Worm (Caenorhabditis elegans): Measurements from ENCODE around the gene clec-138.
A peak's percentile ranks its signal among the peaks of the same experiment; 100 is the strongest.

The clec-138 gene

ce11 chrII:4579375-4579774 lies 40.2 kb downstream of the clec-138 start:
- TF ChIP-seq unc-42 (tag; optimal IDR thresholded peaks at IDR 0.05) (peak; percentile 62), unc-55 (GFP tag; optimal IDR thresholded peaks at IDR 0.05) (peak; percentile 37), unc-3 (GFP tag; conservative IDR thresholded peaks at IDR 0.05) (peak; percentile 63), unc-3 (tag; optimal IDR thresholded peaks at IDR 0.05) (no peak), ceh-24 (tag; optimal IDR thresholded peaks at IDR 0.05) (no peak)

ce11 chrII:4577391-4577790 lies 42.2 kb downstream of the clec-138 start:
- no peak for TF ChIP-seq pqm-1 (tag; optimal IDR thresholded peaks at IDR 0.05)
- no peak for TF ChIP-seq T23F11.4 (GFP tag; optimal IDR thresholded peaks at IDR 0.05)
- TF ChIP-seq eyg-1 (tag; optimal IDR thresholded peaks at IDR 0.05): no peak
- TF ChIP-seq tbx-2 (tag; optimal IDR thresholded peaks at IDR 0.05): peak; percentile 30

- TF ChIP-seq lin-11 (tag; optimal IDR thresholded peaks at IDR 0.05) (no peak), unc-55 (GFP tag; optimal IDR thresholded peaks at IDR 0.05) (peak; percentile 76)
These were observed 44.0 kb downstream of the clec-138 start for ce11 chrII:4575579-4575978.

- TF ChIP-seq unc-42 (tag; optimal IDR thresholded peaks at IDR 0.05) (peak; percentile 96), syd-9 (tag; optimal IDR thresholded peaks at IDR 0.05) (no peak)
These were observed 44.9 kb downstream of the clec-138 start for ce11 chrII:4574658-4575057.

ce11 chrII:4573084-4573483 lies 46.5 kb downstream of the clec-138 start:
- TF ChIP-seq zip-5 (tag; optimal IDR thresholded peaks at IDR 0.05) (no peak), ceh-34 (tag; optimal IDR thresholded peaks at IDR 0.05) (peak; percentile 64)

ce11 chrII:4572579-4572978 lies 47.0 kb downstream of the clec-138 start:
- TF ChIP-seq hlh-6 (tag; optimal IDR thresholded peaks at IDR 0.05) (no peak), pha-4 (tag; optimal IDR thresholded peaks at IDR 0.05) (no peak), npax-4 (tag; optimal IDR thresholded peaks at IDR 0.05) (no peak)

- TF ChIP-seq eyg-1 (tag; optimal IDR thresholded peaks at IDR 0.05) (no peak), pat-9 (tag; optimal IDR thresholded peaks at IDR 0.05) (no peak), K09A11.1 (tag; optimal IDR thresholded peaks at IDR 0.05; ENCODE audit: insufficient read depth) (no peak), C38D4.7 (GFP tag; optimal IDR thresholded peaks at IDR 0.05) (no peak), nfya-1 (tag; optimal IDR thresholded peaks at IDR 0.05) (no peak), ceh-6 (GFP tag; optimal IDR thresholded peaks at IDR 0.05) (no peak), ceh-19 (GFP tag; optimal IDR thresholded peaks at IDR 0.05) (no peak), pha-2 (tag; optimal IDR thresholded peaks at IDR 0.05) (no peak), sox-4 (tag; optimal IDR thresholded peaks at IDR 0.05) (no peak), ztf-16 (tag; optimal IDR thresholded peaks at IDR 0.05) (no peak), unc-3 (GFP tag; conservative IDR thresholded peaks at IDR 0.05) (no peak), unc-3 (tag; optimal IDR thresholded peaks at IDR 0.05) (no peak), C08G9.2 (tag; optimal IDR thresholded peaks at IDR 0.05) (no peak), tbx-2 (tag; optimal IDR thresholded peaks at IDR 0.05) (no peak), tbx-7 (tag; optimal IDR thresholded peaks at IDR 0.05) (no peak), dve-1 (tag; optimal IDR thresholded peaks at IDR 0.05) (no peak)
These were observed 47.7 kb downstream of the clec-138 start, which contains the start of gene vab-1 for ce11 chrII:4571868-4572267. Gene vab-1, plus strand, starts transcription at chrII:4572000.

ce11 chrII:4571112-4571511 lies 48.5 kb downstream of the clec-138 start:
- peak; percentile 1 for TF ChIP-seq ref-2 (tag; optimal IDR thresholded peaks at IDR 0.05)
- TF ChIP-seq ztf-16 (tag; optimal IDR thresholded peaks at IDR 0.05): no peak
- no peak for TF ChIP-seq pha-4 (tag; optimal IDR thresholded peaks at IDR 0.05)
- peak; percentile 38 for TF ChIP-seq ceh-31 (tag; optimal IDR thresholded peaks at IDR 0.05)
- TF ChIP-seq sox-2 (GFP tag; IDR thresholded peaks at IDR 0.05): no peak
- no peak for TF ChIP-seq nhr-232 (tag; optimal IDR thresholded peaks at IDR 0.05)
- no peak for TF ChIP-seq zip-5 (tag; optimal IDR thresholded peaks at IDR 0.05)
- TF ChIP-seq sox-4 (tag; optimal IDR thresholded peaks at IDR 0.05): no peak
- TF ChIP-seq pat-9 (tag; optimal IDR thresholded peaks at IDR 0.05): no peak
- TF ChIP-seq hlh-6 (tag; optimal IDR thresholded peaks at IDR 0.05): no peak
- TF ChIP-seq odd-2 (tag; optimal IDR thresholded peaks at IDR 0.05): no peak
- TF ChIP-seq madf-2 (tag; optimal IDR thresholded peaks at IDR 0.05): no peak
- no peak for TF ChIP-seq ets-4 (tag; optimal IDR thresholded peaks at IDR 0.05)
- TF ChIP-seq elt-2 (tag; optimal IDR thresholded peaks at IDR 0.05): peak; percentile 33
- no peak for TF ChIP-seq dve-1 (tag; optimal IDR thresholded peaks at IDR 0.05)
- TF ChIP-seq fkh-6 (tag; optimal IDR thresholded peaks at IDR 0.05): no peak
- no peak for TF ChIP-seq ceh-24 (tag; optimal IDR thresholded peaks at IDR 0.05)
- TF ChIP-seq K02D7.2 (tag; optimal IDR thresholded peaks at IDR 0.05): no peak
- TF ChIP-seq ceh-34 (tag; optimal IDR thresholded peaks at IDR 0.05): peak; percentile 1
